Worm (Caenorhabditis elegans): Measurements from ENCODE around the gene rib-1.

rib-1 gene

DNA sequence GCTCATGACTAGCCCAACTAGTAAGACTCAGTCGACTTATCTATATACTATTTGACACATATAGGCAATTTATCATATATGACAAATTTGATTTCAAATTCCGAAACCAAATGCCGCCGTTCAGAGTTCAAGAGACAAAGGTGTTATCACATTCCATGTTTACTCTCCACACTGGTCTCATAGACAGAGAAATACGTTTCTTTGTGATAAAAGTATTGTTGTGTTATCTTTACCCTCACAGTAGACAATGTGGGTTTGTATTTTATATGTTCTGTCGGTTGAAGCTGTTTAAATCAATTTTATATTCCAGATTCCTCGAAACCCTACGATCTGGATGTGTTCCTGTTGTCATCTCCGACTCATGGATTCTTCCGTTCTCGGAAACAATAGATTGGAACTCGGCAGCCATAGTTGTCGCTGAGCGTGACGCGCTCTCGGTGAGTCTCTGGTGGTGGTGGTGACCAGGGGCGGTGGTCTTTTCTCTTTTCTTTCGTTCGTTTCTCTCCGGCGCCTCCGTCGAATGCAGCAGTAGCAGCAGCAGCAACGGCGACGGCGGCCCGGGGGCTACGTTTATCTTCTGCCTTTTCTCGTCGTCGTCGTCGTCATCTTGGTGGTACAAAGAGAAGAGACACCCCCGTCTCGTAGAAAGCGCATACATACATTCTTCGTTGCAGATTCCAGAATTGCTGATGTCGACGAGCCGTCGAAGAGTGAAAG lies 4.0 kb downstream of the rib-1 start:
- no peak for TF ChIP-seq efl-1 (optimal IDR thresholded peaks at IDR 0.05)
- TF ChIP-seq efl-1 (GFP tag; optimal IDR thresholded peaks at IDR 0.05 in 1 of 2): peak in 1 of 2 experiments; percentile 78
- no peak for TF ChIP-seq hpl-2 (GFP tag; optimal IDR thresholded peaks at IDR 0.05)
- TF ChIP-seq elt-2 (tag; optimal IDR thresholded peaks at IDR 0.05): peak; percentile 44
- TF ChIP-seq lin-14 (GFP tag; optimal IDR thresholded peaks at IDR 0.05): peak; percentile 0

DNA sequence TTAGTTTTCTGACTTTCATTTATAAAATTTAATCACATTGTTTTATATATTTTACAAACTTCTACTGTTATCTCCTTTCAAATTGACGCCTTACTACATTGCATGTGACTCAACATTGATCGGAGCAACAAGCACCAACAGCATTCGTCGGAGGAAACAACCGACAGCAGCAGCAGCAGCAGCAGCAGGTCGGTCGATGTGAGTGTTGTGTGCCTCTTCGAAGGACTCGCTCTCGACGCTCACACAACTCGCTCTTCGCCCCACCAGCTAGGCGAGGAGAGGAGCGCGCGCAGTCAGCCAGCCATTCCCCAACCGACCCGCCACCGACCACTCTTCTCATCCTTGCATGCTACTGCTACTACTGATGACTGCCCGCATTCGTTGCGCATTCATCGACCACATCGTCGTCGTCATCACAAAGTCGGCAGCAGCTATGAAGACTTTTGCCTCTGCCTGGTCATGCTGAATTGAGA lies 5.3 kb downstream of the rib-1 start, which contains the start of gene F12F6.1:
F12F6.1 (plus strand) TSS at position 51 of the 473 bp plus-strand sequence.
- TF ChIP-seq ceh-90 (tag; optimal IDR thresholded peaks at IDR 0.05): no peak
- peak; percentile 16 for TF ChIP-seq fkh-8 (tag; optimal IDR thresholded peaks at IDR 0.05)
- no peak for TF ChIP-seq C04F5.9 (tag; optimal IDR thresholded peaks at IDR 0.05)
- TF ChIP-seq pax-3 (tag; optimal IDR thresholded peaks at IDR 0.05): no peak
- no peak for TF ChIP-seq xbp-1 (tag; optimal IDR thresholded peaks at IDR 0.05)
- TF ChIP-seq lin-14 (GFP tag; optimal IDR thresholded peaks at IDR 0.05): peak; percentile 25
- TF ChIP-seq lsy-2 (tag; optimal IDR thresholded peaks at IDR 0.05): no peak
- TF ChIP-seq rnt-1 (tag; optimal IDR thresholded peaks at IDR 0.05): peak; percentile 2
- TF ChIP-seq elt-2 (tag; optimal IDR thresholded peaks at IDR 0.05): peak; percentile 52

DNA sequence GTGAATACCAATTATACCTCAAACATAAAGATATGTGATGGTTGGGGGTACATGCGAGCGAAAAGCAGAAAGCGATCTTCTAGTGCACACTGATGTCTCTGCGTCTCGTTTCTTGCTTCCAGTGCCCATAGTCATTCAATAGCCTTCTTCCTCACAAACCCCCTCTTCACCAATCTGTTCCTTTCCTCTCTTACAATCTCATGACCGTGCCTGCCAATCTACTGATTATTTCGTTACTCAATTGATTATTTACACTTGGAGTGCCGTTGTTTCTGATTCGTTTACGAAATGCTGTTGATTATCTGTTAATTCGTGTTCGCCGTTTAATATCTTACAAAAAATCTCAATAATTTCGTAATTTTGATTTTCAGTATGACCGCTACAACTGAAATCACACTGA lies 6.3 kb downstream of the rib-1 start:
- TF ChIP-seq pag-3 (tag; optimal IDR thresholded peaks at IDR 0.05; ENCODE audit: borderline replicate concordance, insufficient read depth) (no peak), ama-1 (optimal IDR thresholded peaks at IDR 0.05) (no peak), ceh-8 (GFP tag; optimal IDR thresholded peaks at IDR 0.05) (no peak), grh-1 (GFP tag; IDR thresholded peaks at IDR 0.05) (no peak), lin-14 (GFP tag; optimal IDR thresholded peaks at IDR 0.05) (peak; percentile 3)

DNA sequence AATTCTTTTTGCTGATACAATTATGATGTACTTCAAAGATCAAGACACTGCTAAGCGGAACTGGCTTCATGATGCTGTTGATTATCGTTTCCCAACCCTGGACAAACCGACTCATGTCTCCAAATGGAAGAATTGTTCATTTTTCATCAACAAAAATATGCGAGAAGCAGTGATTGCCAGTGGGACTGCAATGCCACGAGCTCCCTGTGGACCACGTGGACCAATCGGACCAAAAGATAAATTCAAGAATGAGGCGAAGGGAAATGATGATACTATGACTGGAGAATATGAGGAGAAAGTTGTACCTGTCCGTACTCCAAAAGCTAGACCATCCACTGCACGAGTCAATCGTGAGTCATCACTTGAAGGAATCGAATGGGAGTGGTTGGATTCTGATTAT lies 7.9 kb downstream of the rib-1 start:
- TF ChIP-seq ama-1 (optimal IDR thresholded peaks at IDR 0.05) (no peak), nhr-90 (tag; optimal IDR thresholded peaks at IDR 0.05; ENCODE audit: poor library complexity) (no peak), nhr-28 (tag; optimal IDR thresholded peaks at IDR 0.05) (no peak), hpl-2 (GFP tag; optimal IDR thresholded peaks at IDR 0.05) (no peak), unc-62 (GFP tag; optimal IDR thresholded peaks at IDR 0.05) (no peak), xbp-1 (tag; optimal IDR thresholded peaks at IDR 0.05) (no peak), nhr-71 (tag; optimal IDR thresholded peaks at IDR 0.05) (no peak), aly-2 (tag; optimal IDR thresholded peaks at IDR 0.05) (no peak), dsc-1 (tag; optimal IDR thresholded peaks at IDR 0.05) (no peak), nhr-76 (tag; optimal IDR thresholded peaks at IDR 0.05) (no peak), elt-2 (tag; optimal IDR thresholded peaks at IDR 0.05) (no peak), ceh-90 (tag; optimal IDR thresholded peaks at IDR 0.05) (no peak), sox-4 (tag; optimal IDR thresholded peaks at IDR 0.05) (no peak), fos-1 (tag; optimal IDR thresholded peaks at IDR 0.05) (no peak), C04F5.9 (tag; optimal IDR thresholded peaks at IDR 0.05) (no peak), fkh-10 (GFP tag; optimal IDR thresholded peaks at IDR 0.05) (no peak), lsy-2 (tag; optimal IDR thresholded peaks at IDR 0.05) (no peak), vab-15 (tag; optimal IDR thresholded peaks at IDR 0.05) (no peak), efl-1 (optimal IDR thresholded peaks at IDR 0.05) (no peak), efl-1 (GFP tag; optimal IDR thresholded peaks at IDR 0.05 in 1 of 2) (no peak)

DNA sequence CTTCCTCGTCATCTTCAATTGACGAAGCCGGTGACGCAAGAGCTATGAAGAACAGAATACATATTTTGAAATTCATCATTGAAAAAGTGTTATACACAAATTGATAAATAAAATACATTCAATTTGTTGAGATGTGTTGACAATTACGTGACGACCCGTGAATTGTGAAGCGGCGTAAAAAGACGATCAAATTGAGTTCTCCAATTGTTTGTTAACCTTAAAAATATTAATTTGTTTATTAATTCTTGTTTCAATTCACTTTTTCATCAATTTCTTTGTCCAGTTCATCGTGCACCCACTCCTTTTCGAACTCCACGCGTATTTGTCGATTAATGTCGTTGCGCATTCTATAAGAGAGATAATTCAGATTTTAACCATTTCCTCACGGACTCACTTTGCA lies 13.6 kb downstream of the rib-1 start, which contains the start of gene spe-36:
spe-36 (minus strand) TSS at position 101 of the 400 bp plus-strand sequence.
- TF ChIP-seq ceh-88 (GFP tag; IDR thresholded peaks at IDR 0.05): no peak

DNA sequence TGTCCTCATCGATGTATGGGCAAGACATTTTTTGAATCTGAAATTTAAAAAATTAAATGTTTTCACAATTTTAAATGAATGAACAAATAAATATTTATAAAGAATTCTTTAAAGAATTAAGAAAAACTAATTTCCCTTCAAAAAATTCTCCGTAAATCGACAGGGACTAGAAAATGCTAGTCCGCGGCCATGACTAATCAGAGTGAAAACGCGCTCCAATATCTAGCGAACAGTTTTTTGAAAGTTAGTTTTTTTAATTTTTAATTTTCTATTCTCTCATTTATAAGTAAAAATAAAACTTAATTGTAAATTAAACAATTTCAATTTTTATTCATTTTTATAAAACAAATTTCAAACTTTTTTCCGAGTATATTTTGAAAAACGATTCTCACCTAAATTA lies 14.2 kb downstream of the rib-1 start:
- TF ChIP-seq ceh-88 (GFP tag; IDR thresholded peaks at IDR 0.05): peak; percentile 33; the same call in 1 of the 2 replicates
- TF ChIP-seq C16A3.4 (tag; optimal IDR thresholded peaks at IDR 0.05): peak; percentile 38
- TF ChIP-seq nhr-47 (tag; optimal IDR thresholded peaks at IDR 0.05): peak; percentile 63
- peak; percentile 31; the same call in 1 of the 2 replicates for TF ChIP-seq isw-1 (GFP tag; IDR thresholded peaks at IDR 0.05)
- TF ChIP-seq fkh-8 (tag; optimal IDR thresholded peaks at IDR 0.05): no peak
- peak; percentile 83 for TF ChIP-seq lir-3 (tag; optimal IDR thresholded peaks at IDR 0.05; ENCODE audit: poor library complexity)
- peak; percentile 2 for TF ChIP-seq pax-3 (tag; optimal IDR thresholded peaks at IDR 0.05)
- TF ChIP-seq lsy-2 (tag; optimal IDR thresholded peaks at IDR 0.05): peak; percentile 60 to 69
- peak; percentile 71 for TF ChIP-seq skn-1 (tag; optimal IDR thresholded peaks at IDR 0.05)
- peak; percentile 69 for TF ChIP-seq lin-14 (GFP tag; optimal IDR thresholded peaks at IDR 0.05)
- TF ChIP-seq nhr-20 (tag; optimal IDR thresholded peaks at IDR 0.05): peak; percentile 7
- TF ChIP-seq dpl-1 (GFP tag; optimal IDR thresholded peaks at IDR 0.05): peak in 2 of 3 experiments; percentile 39 to 55
- peak; percentile 66 for TF ChIP-seq lin-15B (tag; optimal IDR thresholded peaks at IDR 0.05)
- peak; percentile 14 for TF ChIP-seq lin-39 (tag; optimal IDR thresholded peaks at IDR 0.05)
- TF ChIP-seq efl-1 (optimal IDR thresholded peaks at IDR 0.05): peak; percentile 19 to 43
- TF ChIP-seq efl-1 (GFP tag; optimal IDR thresholded peaks at IDR 0.05 in 1 of 2): peak; percentile 46 to 83
- peak; percentile 66 for TF ChIP-seq nhr-71 (tag; optimal IDR thresholded peaks at IDR 0.05)
- peak; percentile 31 for TF ChIP-seq tbx-2 (tag; optimal IDR thresholded peaks at IDR 0.05)
- no peak for TF ChIP-seq unc-62 (GFP tag; optimal IDR thresholded peaks at IDR 0.05)
- peak; percentile 28 to 60 for TF ChIP-seq lin-35 (GFP tag; optimal IDR thresholded peaks at IDR 0.05)

Measured in whole organism, L1 larva.